Worm (Caenorhabditis elegans) whole organism, L4 larva: Measurements from ENCODE around the gene his-4.

Source experiments
- D1046.2 ChIP-seq: fragments of 200-800 bp; sonication (Bioruptor generic); IDR thresholded peaks from 2 replicates; pipeline ENCODE4 v1.3.6; 2022; ENCODE audit warnings: missing genetic modification characterization, missing compliant biosample characterization
- F10B5.3 ChIP-seq: sonication (generic microtip); optimal IDR thresholded peaks from 2 replicates; lab custom pipeline; 2016; ENCODE audit warnings: mild to moderate bottlenecking, missing genetic modification characterization, missing compliant biosample characterization
- F44E2.7 ChIP-seq: fragments of 200-800 bp; sonication (Bioruptor generic); IDR thresholded peaks from 2 replicates; pipeline ENCODE4 v2.1.2; 2022; ENCODE audit warnings: missing genetic modification characterization, missing compliant biosample characterization
- T20F7.1 ChIP-seq: fragments of 200-800 bp; sonication (Bioruptor generic); optimal IDR thresholded peaks from 2 replicates; lab custom pipeline; 2018; ENCODE audit warnings: mild to moderate bottlenecking, missing genetic modification characterization, missing compliant biosample characterization
- Y105C5A.15 ChIP-seq: fragments of 200-800 bp; sonication (Bioruptor generic); IDR thresholded peaks from 2 replicates; pipeline ENCODE4 v1.3.6; 2022; ENCODE audit warnings: missing genetic modification characterization, missing compliant biosample characterization
- Y48G9A.11 ChIP-seq: fragments of 200-800 bp; sonication (Bioruptor generic); IDR thresholded peaks from 2 replicates; pipeline ENCODE4 v1.3.6; 2022; ENCODE audit warnings: missing genetic modification reagents, missing genetic modification characterization, missing compliant biosample characterization
- Y5F2A.4 ChIP-seq: fragments of 200-800 bp; sonication (Bioruptor generic); optimal IDR thresholded peaks from 2 replicates; lab custom pipeline; 2018; ENCODE audit warnings: mild to moderate bottlenecking, missing genetic modification characterization, missing compliant biosample characterization
- ZK337.2 ChIP-seq: fragments of 200-800 bp; sonication (Bioruptor generic); IDR thresholded peaks from 2 replicates; pipeline ENCODE4 v1.3.6; 2022; ENCODE audit warnings: missing genetic modification reagents, missing genetic modification characterization, missing compliant biosample characterization
- aha-1 ChIP-seq: fragments of 150-350 bp; peaks from one replicate; lab custom pipeline; 2014; ENCODE audit warnings: missing biosample characterization, missing genetic modification characterization
- ama-1 ChIP-seq: fragments of 150-350 bp; optimal IDR thresholded peaks from 2 replicates; lab custom pipeline; 2014; ENCODE audit warnings: inconsistent platforms, mixed read lengths
- daf-8 ChIP-seq: fragments of 200-800 bp; sonication (Bioruptor generic); IDR thresholded peaks from 2 replicates; pipeline ENCODE4 v1.3.6; 2022; ENCODE audit warnings: missing genetic modification characterization, missing compliant biosample characterization
- hif-1 ChIP-seq, 2 experiments: sonication (generic microtip); optimal IDR thresholded peaks; 2 replicates each; lab custom pipeline; 2016 to 2017; ENCODE audit warnings: missing compliant biosample characterization in 2 of 2, missing genetic modification characterization in 2 of 2, missing genetic modification reagents in 2 of 2, missing genotype in 2 of 2, mild to moderate bottlenecking in 1 of 2
- hmg-1.1 ChIP-seq: fragments of 200-800 bp; sonication (Bioruptor generic); IDR thresholded peaks from 2 replicates; pipeline ENCODE4 v1.3.6; 2022; ENCODE audit warnings: missing genetic modification reagents, missing genetic modification characterization, missing compliant biosample characterization
- lim-7 ChIP-seq: fragments of 200-800 bp; sonication (Bioruptor generic); IDR thresholded peaks from 2 replicates; pipeline ENCODE4 v1.3.6; 2022; ENCODE audit warnings: missing genetic modification characterization, missing compliant biosample characterization
- lin-38 ChIP-seq: fragments of 200-800 bp; sonication (Bioruptor generic); IDR thresholded peaks from 2 replicates; pipeline ENCODE4 v1.3.6; 2022; ENCODE audit warnings: missing genetic modification reagents, missing genetic modification characterization, missing compliant biosample characterization
- lir-3 ChIP-seq: sonication (generic microtip); optimal IDR thresholded peaks from 2 replicates; lab custom pipeline; 2016; ENCODE audit warnings: mild to moderate bottlenecking, missing genetic modification characterization, missing compliant biosample characterization
- lsy-2 ChIP-seq, 2 experiments: fragments of 150-350 bp in 1 of 2; sonication (generic microtip) in 1 of 2; optimal IDR thresholded peaks; 2 replicates each; lab custom pipeline; 2014 to 2017; ENCODE audit warnings: missing biosample characterization in 2 of 2, missing genetic modification characterization in 2 of 2
- madf-9 ChIP-seq: fragments of 200-800 bp; sonication (Bioruptor generic); conservative IDR thresholded peaks from 2 replicates; pipeline ENCODE4 v1.3.6; 2022; ENCODE audit warnings: missing genetic modification reagents, missing genetic modification characterization, missing compliant biosample characterization
- mes-2 ChIP-seq: sonication (generic microtip); optimal IDR thresholded peaks from 2 replicates; lab custom pipeline; 2016; ENCODE audit warnings: missing genotype, mild to moderate bottlenecking, missing genetic modification characterization, missing compliant biosample characterization; ENCODE audit not compliant: poor library complexity, severe bottlenecking
- mxl-2 ChIP-seq: fragments of 200-800 bp; sonication (Bioruptor generic); conservative IDR thresholded peaks from 2 replicates; pipeline ENCODE4 v1.3.6; 2022; ENCODE audit warnings: missing genetic modification reagents, missing genetic modification characterization, missing compliant biosample characterization
- nhr-111 ChIP-seq: fragments of 200-800 bp; sonication (Bioruptor generic); optimal IDR thresholded peaks from 2 replicates; lab custom pipeline; 2018; ENCODE audit warnings: mild to moderate bottlenecking, missing genetic modification characterization, missing compliant biosample characterization
- nhr-42 ChIP-seq: fragments of 200-800 bp; sonication (Bioruptor generic); IDR thresholded peaks from 2 replicates; pipeline ENCODE4 v1.3.6; 2022; ENCODE audit warnings: missing genetic modification characterization, missing compliant biosample characterization
- nhr-48 ChIP-seq: sonication (generic microtip); optimal IDR thresholded peaks from 2 replicates; lab custom pipeline; 2016; ENCODE audit warnings: mild to moderate bottlenecking, missing genetic modification characterization, missing compliant biosample characterization
- nhr-6 ChIP-seq: fragments of 150-350 bp; optimal IDR thresholded peaks from 2 replicates; lab custom pipeline; 2014; ENCODE audit warnings: missing biosample characterization, missing genetic modification characterization
- nhr-76 ChIP-seq: fragments of 150-350 bp; optimal IDR thresholded peaks from 2 replicates; lab custom pipeline; 2014; ENCODE audit warnings: missing biosample characterization, missing genetic modification characterization
- pha-4 ChIP-seq, 2 experiments: fragments of 150-350 bp in 1 of 2; fragments of 200-800 bp in 1 of 2; sonication (Bioruptor generic) in 1 of 2; IDR thresholded peaks in 1 of 2; optimal IDR thresholded peaks in 1 of 2; 2 replicates each; pipeline versions ENCODE4 v1.3.6 to Lab custom; 2014 to 2022; ENCODE audit warnings: missing genetic modification characterization in 2 of 2, missing genetic modification reagents in 2 of 2, missing biosample characterization in 1 of 2, missing compliant biosample characterization in 1 of 2
- saeg-2 ChIP-seq: fragments of 200-800 bp; sonication (Bioruptor generic); IDR thresholded peaks from 2 replicates; pipeline ENCODE4 v1.3.6; 2022; ENCODE audit warnings: missing genetic modification reagents, missing genetic modification characterization, missing compliant biosample characterization
- sdz-12 ChIP-seq: fragments of 200-800 bp; sonication (Bioruptor generic); optimal IDR thresholded peaks from 2 replicates; lab custom pipeline; 2018; ENCODE audit warnings: mild to moderate bottlenecking, missing genetic modification characterization, missing compliant biosample characterization
- unc-62 ChIP-seq, 3 experiments: fragments of 150-350 bp in 1 of 3; sonication (generic microtip); optimal IDR thresholded peaks in 2 of 3; peaks in 1 of 3; 1 replicate in 1 of 3; 2 replicates in 2 of 3; lab custom pipeline; 2014 to 2017; ENCODE audit warnings: missing biosample characterization in 3 of 3, missing genetic modification characterization in 3 of 3, missing genetic modification reagents in 3 of 3, missing genotype in 1 of 3
- zip-2 ChIP-seq: fragments of 150-350 bp; optimal IDR thresholded peaks from 2 replicates; lab custom pipeline; 2014; ENCODE audit warnings: missing biosample characterization, missing genetic modification characterization
- ztf-11 ChIP-seq: fragments of 150-350 bp; optimal IDR thresholded peaks from 2 replicates; lab custom pipeline; 2014; ENCODE audit warnings: missing biosample characterization, missing genetic modification characterization

The his-4 gene

ce11 chrV:16060135-16060534, 19.8 kb upstream of the his-4 start, which contains the start of gene F14H3.15:
Gene F14H3.15, minus strand, starts transcription at chrV:16060235.
- TF ChIP-seq daf-8 (no peak), sdz-12 (GFP tag; lab: Kevin White, UChicago) (no peak), nhr-6 (no peak), Y105C5A.15 (GFP tag; lab: Robert Waterston, UW) (no peak), lim-7 (GFP tag; lab: Robert Waterston, UW) (no peak), F44E2.7 (GFP tag; lab: Robert Waterston, UW) (no peak), D1046.2 (no peak), T20F7.1 (GFP tag; lab: Kevin White, UChicago) (no peak), lir-3 (tag; lab: Kevin White, UChicago) (no peak), nhr-76 (tag; lab: Kevin White, UChicago) (no peak), ama-1 (no peak), nhr-111 (GFP tag; lab: Kevin White, UChicago) (no peak)
- TF ChIP-seq, all 104 proteins: peak for 0

ce11 chrV:16058872-16059271, 18.6 kb upstream of the his-4 start, which contains the start of gene F14H3.6:
Gene F14H3.6, minus strand, starts transcription at chrV:16058893.
- no peak for TF ChIP-seq madf-9

- TF ChIP-seq zip-2 (tag; lab: Kevin White, UChicago) = no peak
- TF ChIP-seq mes-2 = no peak
- TF ChIP-seq lsy-2 (tag; optimal IDR thresholded peaks at IDR 0.05; lab: Kevin White, UChicago) = no peak
- no peak for TF ChIP-seq nhr-76 (tag; lab: Kevin White, UChicago)
- no peak for TF ChIP-seq nhr-48 (tag; lab: Kevin White, UChicago)
- TF ChIP-seq pha-4 (GFP tag; IDR thresholded peaks at IDR 0.05; lab: Robert Waterston, UW) = no peak
- TF ChIP-seq pha-4 (tag; optimal IDR thresholded peaks at IDR 0.05; lab: Kevin White, UChicago) = no peak
- no peak for TF ChIP-seq nhr-42
- TF ChIP-seq ama-1 = no peak
Measured at ce11 chrV:16057010-16057463, 16.7 kb upstream of the his-4 start, which contains the start of gene F14H3.5. Gene F14H3.5, minus strand, starts transcription at chrV:16057060.

ce11 chrV:16055031-16055430, 14.7 kb upstream of the his-4 start, which contains the start of gene F14H3.4:
Gene F14H3.4, minus strand, starts transcription at chrV:16055072.
- TF ChIP-seq nhr-42 = no peak
- no peak for TF ChIP-seq ZK337.2 (GFP tag; lab: Robert Waterston, UW)

ce11 chrV:16053373-16053772, 13.1 kb upstream of the his-4 start, which contains the start of gene F14H3.3:
Gene F14H3.3, minus strand, starts transcription at chrV:16053473.
- TF ChIP-seq aha-1 (tag; lab: Kevin White, UChicago) = peak; percentile 52
- no peak for TF ChIP-seq ztf-11

- TF ChIP-seq hmg-1.1 (no peak), saeg-2 (GFP tag; lab: Robert Waterston, UW) (no peak), lin-38 (GFP tag; lab: Robert Waterston, UW) (no peak), Y5F2A.4 (GFP tag; lab: Kevin White, UChicago) (no peak), hif-1 (tag; optimal IDR thresholded peaks at IDR 0.05; lab: Kevin White, UChicago) (no peak), sdz-12 (GFP tag; lab: Kevin White, UChicago) (no peak), T20F7.1 (GFP tag; lab: Kevin White, UChicago) (no peak), Y48G9A.11 (GFP tag; lab: Robert Waterston, UW) (no peak), unc-62 (GFP tag; optimal IDR thresholded peaks at IDR 0.05 in 1 of 2; lab: Kevin White, UChicago) (no peak), unc-62 (tag; optimal IDR thresholded peaks at IDR 0.05; lab: Kevin White, UChicago) (no peak), ztf-11 (no peak), mxl-2 (GFP tag; lab: Robert Waterston, UW) (no peak), F10B5.3 (no peak)
Measured at ce11 chrV:16049177-16049576, 8.9 kb upstream of the his-4 start, which contains the start of gene best-12. Gene best-12, plus strand, starts transcription at chrV:16049477.
